Fruit fly (Drosophila melanogaster) whole organism, embryonic: ENCODE results near the gene ksr.

ENCODE experiments used
- Antp ChIP-seq: fragments of 200-800 bp; sonication (Bioruptor generic); optimal IDR thresholded peaks from 3 replicates; lab custom pipeline; 2016; ENCODE audit warnings: missing biosample characterization, missing genetic modification characterization
- CG12769 ChIP-seq: fragments of 200-800 bp; sonication (Bioruptor generic); optimal IDR thresholded peaks from 2 replicates; lab custom pipeline; 2019; ENCODE audit warnings: missing biosample characterization, mild to moderate bottlenecking, missing genetic modification characterization, moderate library complexity
- CG2202 ChIP-seq: fragments of 200-800 bp; sonication (Bioruptor generic); optimal IDR thresholded peaks from 2 replicates; lab custom pipeline; 2018; ENCODE audit warnings: missing biosample characterization, mild to moderate bottlenecking, missing genetic modification characterization
- E2f2 ChIP-seq: fragments of 200-800 bp; sonication (Bioruptor generic); IDR thresholded peaks from 2 replicates; pipeline ENCODE4 v1.3.6; 2022; ENCODE audit warnings: missing biosample characterization, missing genetic modification characterization
- pho ChIP-seq: fragments of 200-800 bp; sonication (Bioruptor generic); optimal IDR thresholded peaks from 2 replicates; lab custom pipeline; 2016; ENCODE audit warnings: missing biosample characterization, missing genetic modification characterization

- TF ChIP-seq E2f2 (GFP tag; lab: Robert Waterston, UW) (no peak), Antp (GFP tag; lab: Kevin White, UChicago) (peak; percentile 46), CG2202 (no peak), pho (GFP tag; lab: Kevin White, UChicago) (peak; percentile 62), CG12769 (no peak)
Measured at dm6 chr3R:5474551-5474950, 9.2 kb downstream of the ksr start, which contains the start of the genes CG45100, HDAC3 and Hcs.
